Fruit fly (Drosophila melanogaster): ENCODE measurements around the gene AP-1gamma.

The AP-1gamma gene

dm6 chrX:9080962-9081361 lies 27.5 kb upstream of the AP-1gamma start, which contains the start of the genes CG7246 and HP1b (continued):
- peak; percentile 74 for TF ChIP-seq sug (tag; optimal IDR thresholded peaks at IDR 0.05)
- TF ChIP-seq z (GFP tag; IDR thresholded peaks at IDR 0.05): no peak
- TF ChIP-seq Atf3 (GFP tag; optimal IDR thresholded peaks at IDR 0.05): peak; percentile 0
- TF ChIP-seq CG2199 (GFP tag; IDR thresholded peaks at IDR 0.05): 0 out of 3 replicates have a peak, but pooled peaks have one; percentile 10
- peak; percentile 84 for TF ChIP-seq CG2116 (GFP tag; optimal IDR thresholded peaks at IDR 0.05)
- TF ChIP-seq CG9797 (GFP tag; optimal IDR thresholded peaks at IDR 0.05): no peak
- no peak for TF ChIP-seq Lpt (GFP tag; optimal IDR thresholded peaks at IDR 0.05)
- peak; percentile 37; the same call in 1 of the 3 replicates for TF ChIP-seq croc (GFP tag; conservative IDR thresholded peaks at IDR 0.05)
- peak; percentile 8 for TF ChIP-seq jumu (GFP tag; optimal IDR thresholded peaks at IDR 0.05)
- TF ChIP-seq gcm2 (GFP tag; optimal IDR thresholded peaks at IDR 0.05): no peak
- peak; percentile 83 for TF ChIP-seq gem (tag; optimal IDR thresholded peaks at IDR 0.05)
- peak; percentile 57; the same call in 1 of the 2 replicates for TF ChIP-seq CG17328 (GFP tag; IDR thresholded peaks at IDR 0.05)
- TF ChIP-seq CG6791 (GFP tag; IDR thresholded peaks at IDR 0.05; ENCODE audit: partially characterized antibody): peak; percentile 58; the same call in 1 of the 3 replicates
- peak; percentile 72 for TF ChIP-seq sisA (GFP tag; IDR thresholded peaks at IDR 0.05)
- TF ChIP-seq CG5180 (GFP tag; optimal IDR thresholded peaks at IDR 0.05): no peak
- no peak for TF ChIP-seq chinmo (GFP tag; IDR thresholded peaks at IDR 0.05; ENCODE audit: partially characterized antibody)
- peak; percentile 10 for TF ChIP-seq CG30431 (GFP tag; optimal IDR thresholded peaks at IDR 0.05)
- peak; percentile 67; the same call in 1 of the 3 replicates for TF ChIP-seq CG11456 (GFP tag; IDR thresholded peaks at IDR 0.05)
- peak; percentile 30 for TF ChIP-seq CG6765 (GFP tag; optimal IDR thresholded peaks at IDR 0.05)
- TF ChIP-seq H15 (GFP tag; IDR thresholded peaks at IDR 0.05): peak; percentile 66; the same call in 1 of the 3 replicates
- TF ChIP-seq CG12155 (GFP tag; optimal IDR thresholded peaks at IDR 0.05): peak; percentile 70
- TF ChIP-seq CG8281 (tag; optimal IDR thresholded peaks at IDR 0.05): peak; percentile 14
- TF ChIP-seq CG10147 (GFP tag; optimal IDR thresholded peaks at IDR 0.05): peak; percentile 78
- peak; percentile 13 for TF ChIP-seq CG11723 (GFP tag; optimal IDR thresholded peaks at IDR 0.05)
- TF ChIP-seq CG9215 (GFP tag; IDR thresholded peaks at IDR 0.05): peak; percentile 71
- TF ChIP-seq YL-1 (GFP tag; optimal IDR thresholded peaks at IDR 0.05): peak; percentile 54
- TF ChIP-seq kah (GFP tag; optimal IDR thresholded peaks at IDR 0.05): no peak
- TF ChIP-seq crc (GFP tag; optimal IDR thresholded peaks at IDR 0.05): no peak
- TF ChIP-seq org-1 (GFP tag; optimal IDR thresholded peaks at IDR 0.05): no peak
- peak; percentile 44 for TF ChIP-seq HLH54F (GFP tag; optimal IDR thresholded peaks at IDR 0.05)
- no peak for TF ChIP-seq pfk (GFP tag; optimal IDR thresholded peaks at IDR 0.05)
- peak; percentile 47 for TF ChIP-seq CG13123 (GFP tag; optimal IDR thresholded peaks at IDR 0.05)
- peak; percentile 69 for TF ChIP-seq CG7839 (tag; optimal IDR thresholded peaks at IDR 0.05)
- TF ChIP-seq CoRest (tag; optimal IDR thresholded peaks at IDR 0.05): peak; percentile 70
- TF ChIP-seq MTF-1 (GFP tag; optimal IDR thresholded peaks at IDR 0.05; ENCODE audit: borderline replicate concordance): no peak
- TF ChIP-seq slp2 (GFP tag; optimal IDR thresholded peaks at IDR 0.05): no peak
- TF ChIP-seq TFAM (GFP tag; optimal IDR thresholded peaks at IDR 0.05): no peak
- no peak for TF ChIP-seq CG43689 (GFP tag; IDR thresholded peaks at IDR 0.05)
- TF ChIP-seq CG31388 (GFP tag; optimal IDR thresholded peaks at IDR 0.05): peak; percentile 24
- TF ChIP-seq sim (GFP tag; IDR thresholded peaks at IDR 0.05): no peak
- TF ChIP-seq CG34224 (GFP tag; IDR thresholded peaks at IDR 0.05; ENCODE audit: partially characterized antibody): peak; percentile 75
- no peak for TF ChIP-seq abd-A (tag; optimal IDR thresholded peaks at IDR 0.05)
- TF ChIP-seq CG17186 (GFP tag; optimal IDR thresholded peaks at IDR 0.05): peak; percentile 47
- peak; percentile 59 for TF ChIP-seq D19A (tag; optimal IDR thresholded peaks at IDR 0.05)
- peak; percentile 27 for TF ChIP-seq CG6683 (GFP tag; optimal IDR thresholded peaks at IDR 0.05)
- TF ChIP-seq CG9876 (GFP tag; optimal IDR thresholded peaks at IDR 0.05): no peak
- TF ChIP-seq CG13296 (GFP tag; optimal IDR thresholded peaks at IDR 0.05): peak; percentile 63
- TF ChIP-seq Xbp1 (GFP tag; optimal IDR thresholded peaks at IDR 0.05): peak; percentile 78
- peak in 1 of 2 experiments; percentile 12 for TF ChIP-seq insv (GFP tag; optimal IDR thresholded peaks at IDR 0.05)
- TF ChIP-seq Xrp1 (GFP tag; IDR thresholded peaks at IDR 0.05): peak; percentile 87
- peak; percentile 24; the same call in 1 of the 2 replicates for TF ChIP-seq gt (GFP tag; IDR thresholded peaks at IDR 0.05)
